Fruit fly (Drosophila melanogaster) whole organism, embryonic: ENCODE results near the gene corto.

Source experiments
- Abd-B ChIP-seq: fragments of 200-800 bp; sonication (Bioruptor generic); optimal IDR thresholded peaks from 2 replicates; lab custom pipeline; 2018; ENCODE audit warnings: missing biosample characterization, mild to moderate bottlenecking, missing genetic modification characterization, moderate library complexity
- CG11696 ChIP-seq: fragments of 200-800 bp; sonication (Bioruptor generic); IDR thresholded peaks from 2 replicates; pipeline ENCODE4 v1.3.6; 2022; ENCODE audit warnings: missing biosample characterization, missing genetic modification characterization
- CG14710 ChIP-seq: fragments of 200-800 bp; sonication (Bioruptor generic); optimal IDR thresholded peaks from 3 replicates; lab custom pipeline; 2019; ENCODE audit warnings: missing biosample characterization, mild to moderate bottlenecking, missing genetic modification characterization, moderate library complexity
- Lim3 ChIP-seq: fragments of 200-800 bp; sonication (Bioruptor generic); IDR thresholded peaks from 2 replicates; pipeline ENCODE4 v1.3.6; 2022; ENCODE audit warnings: missing biosample characterization, missing genetic modification characterization
- chn ChIP-seq: fragments of 200-800 bp; sonication (Bioruptor generic); optimal IDR thresholded peaks from 2 replicates; lab custom pipeline; 2016; ENCODE audit warnings: missing biosample characterization, missing genetic modification characterization
- ems ChIP-seq: fragments of 200-800 bp; sonication (Bioruptor generic); optimal IDR thresholded peaks from 3 replicates; lab custom pipeline; 2016; ENCODE audit warnings: missing biosample characterization, missing genetic modification characterization
- fu2 ChIP-seq: fragments of 200-800 bp; sonication (Bioruptor generic); optimal IDR thresholded peaks from 2 replicates; lab custom pipeline; 2016; ENCODE audit warnings: missing biosample characterization, missing genetic modification characterization
- knrl ChIP-seq: fragments of 200-800 bp; sonication (Bioruptor generic); IDR thresholded peaks from 3 replicates; pipeline ENCODE4 v1.3.6; 2022; ENCODE audit warnings: missing biosample characterization, missing genetic modification characterization; ENCODE audit not compliant: partially characterized antibody
- peb ChIP-seq: fragments of 200-800 bp; sonication (Bioruptor generic); IDR thresholded peaks from 2 replicates; pipeline ENCODE4 v1.3.6; 2022; ENCODE audit warnings: missing biosample characterization, missing genetic modification characterization
- psq ChIP-seq: fragments of 200-800 bp; sonication (Bioruptor generic); optimal IDR thresholded peaks from 2 replicates; lab custom pipeline; 2017; ENCODE audit warnings: missing biosample characterization, missing genetic modification characterization
- yki ChIP-seq: fragments of >200 bp; optimal IDR thresholded peaks from 3 replicates; lab custom pipeline; 2018

- TF ChIP-seq Lim3 (GFP tag; lab: Robert Waterston, UW) (no peak), yki (no peak), fu2 (no peak), CG14710 (tag; lab: Kevin White, UChicago) (no peak), chn (GFP tag; lab: Kevin White, UChicago) (no peak), peb (GFP tag; lab: Robert Waterston, UW) (no peak), psq (GFP tag; lab: Kevin White, UChicago) (no peak), CG11696 (no peak), ems (GFP tag; lab: Kevin White, UChicago) (no peak), Abd-B (GFP tag; lab: Kevin White, UChicago) (peak; percentile 5), knrl (GFP tag; lab: Robert Waterston, UW) (no peak)
Observed at dm6 chr3R:5111887-5112286, 25.0 kb upstream of the corto start.
